Fruit fly (Drosophila melanogaster): ENCODE measurements around the gene ics.

The ics gene

DNA sequence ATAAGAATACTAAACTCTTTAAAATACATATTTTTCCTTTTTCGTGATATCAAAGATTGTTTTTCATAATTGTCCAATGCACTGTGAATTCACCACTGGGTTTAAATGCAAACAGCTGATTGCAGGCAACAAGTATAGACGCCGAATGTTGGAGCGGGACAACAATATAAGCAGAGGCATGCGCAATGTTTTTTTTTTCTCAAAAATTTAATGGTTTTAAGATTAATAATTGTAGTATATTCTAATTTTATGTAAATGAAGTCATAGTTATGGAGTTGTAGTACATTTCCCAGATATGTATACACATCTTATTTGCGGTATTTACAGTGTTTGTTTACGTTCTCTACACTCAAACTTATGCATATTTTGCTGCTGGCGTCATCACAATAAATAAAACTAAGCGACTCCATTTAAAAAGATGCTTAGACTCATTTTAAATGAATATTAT, 1.9 kb downstream of the ics start (continued):
- TF ChIP-seq Sox14 (GFP tag; optimal IDR thresholded peaks at IDR 0.05) = no peak
- no peak for TF ChIP-seq Hr39 (GFP tag; optimal IDR thresholded peaks at IDR 0.05)
- no peak for TF ChIP-seq eg (GFP tag; IDR thresholded peaks at IDR 0.05)
- peak; percentile 19 for TF ChIP-seq Eip93F (GFP tag; optimal IDR thresholded peaks at IDR 0.05)
- no peak for TF ChIP-seq CG15336 (GFP tag; IDR thresholded peaks at IDR 0.05)
- TF ChIP-seq CG32006 (GFP tag; optimal IDR thresholded peaks at IDR 0.05) = no peak
- no peak for TF ChIP-seq cyc (GFP tag; optimal IDR thresholded peaks at IDR 0.05)
- TF ChIP-seq CG10631 (GFP tag; optimal IDR thresholded peaks at IDR 0.05) = no peak
- no peak for TF ChIP-seq achi (GFP tag; optimal IDR thresholded peaks at IDR 0.05)
- TF ChIP-seq Sox15 (GFP tag; optimal IDR thresholded peaks at IDR 0.05) = no peak
- no peak for TF ChIP-seq CG6854 (GFP tag; optimal IDR thresholded peaks at IDR 0.05)
- no peak for TF ChIP-seq esn (GFP tag; optimal IDR thresholded peaks at IDR 0.05)
- TF ChIP-seq Hr4 (GFP tag; optimal IDR thresholded peaks at IDR 0.05) = no peak
- TF ChIP-seq Met (GFP tag; optimal IDR thresholded peaks at IDR 0.05) = peak; percentile 42
- TF ChIP-seq Gug (GFP tag; IDR thresholded peaks at IDR 0.05) = no peak
- TF ChIP-seq spab (GFP tag; optimal IDR thresholded peaks at IDR 0.05) = no peak
- TF ChIP-seq Blimp-1 (GFP tag; optimal IDR thresholded peaks at IDR 0.05) = no peak
- no peak for TF ChIP-seq dac (GFP tag; optimal IDR thresholded peaks at IDR 0.05)
- TF ChIP-seq acj6 (GFP tag; optimal IDR thresholded peaks at IDR 0.05) = no peak
- no peak for TF ChIP-seq Eip75B (GFP tag; optimal IDR thresholded peaks at IDR 0.05)
- TF ChIP-seq CG6163 (GFP tag; IDR thresholded peaks at IDR 0.05) = no peak

DNA sequence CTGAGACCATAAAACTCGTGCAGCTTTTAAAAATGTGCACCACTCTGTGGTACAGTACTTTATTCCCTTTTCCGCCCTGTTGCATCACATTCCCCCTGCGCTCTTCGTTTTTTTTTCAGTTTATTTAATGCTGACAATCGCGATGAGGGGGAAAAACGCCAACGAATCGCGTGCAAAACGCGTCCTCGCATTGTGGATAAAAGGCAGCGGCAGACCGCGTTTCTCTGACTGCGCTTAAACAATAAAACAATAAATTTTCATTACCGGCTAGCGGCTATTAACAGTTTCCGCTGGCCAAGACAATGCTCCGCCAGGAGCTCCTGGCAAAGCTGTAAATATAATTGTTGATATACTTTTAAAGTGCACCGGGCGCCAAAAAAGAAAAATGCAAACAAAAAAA, 12.5 kb downstream of the ics start:
- TF ChIP-seq CG9139 (GFP tag; optimal IDR thresholded peaks at IDR 0.05) (no peak), fkh (GFP tag; optimal IDR thresholded peaks at IDR 0.05) (no peak), CG3919 (GFP tag; optimal IDR thresholded peaks at IDR 0.05) (no peak), svp (GFP tag) (no peak), CG32006 (GFP tag; optimal IDR thresholded peaks at IDR 0.05) (no peak), ss (GFP tag; optimal IDR thresholded peaks at IDR 0.05) (no peak), CG1621 (tag; optimal IDR thresholded peaks at IDR 0.05) (no peak)

DNA sequence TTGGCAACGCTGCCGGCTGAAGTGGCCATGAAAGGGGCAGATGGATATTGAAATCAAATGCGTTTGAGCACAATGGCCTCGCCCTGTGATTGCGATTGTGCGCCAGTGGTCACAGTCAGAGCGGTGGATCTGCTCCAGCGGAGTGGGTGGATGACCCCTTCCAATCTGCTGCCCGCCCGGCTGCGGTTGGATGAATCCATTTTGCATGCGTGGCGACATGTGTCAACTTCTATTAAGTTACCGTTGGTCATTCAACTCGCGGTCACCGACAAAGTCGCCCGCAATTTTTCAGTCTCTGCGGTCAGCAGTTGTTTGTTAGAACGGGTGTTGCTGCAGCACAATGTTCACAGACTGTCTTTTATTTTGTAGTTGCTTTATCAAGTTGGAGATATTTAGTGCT, 26.8 kb downstream of the ics start:
- TF ChIP-seq spab (GFP tag; optimal IDR thresholded peaks at IDR 0.05) = no peak

DNA sequence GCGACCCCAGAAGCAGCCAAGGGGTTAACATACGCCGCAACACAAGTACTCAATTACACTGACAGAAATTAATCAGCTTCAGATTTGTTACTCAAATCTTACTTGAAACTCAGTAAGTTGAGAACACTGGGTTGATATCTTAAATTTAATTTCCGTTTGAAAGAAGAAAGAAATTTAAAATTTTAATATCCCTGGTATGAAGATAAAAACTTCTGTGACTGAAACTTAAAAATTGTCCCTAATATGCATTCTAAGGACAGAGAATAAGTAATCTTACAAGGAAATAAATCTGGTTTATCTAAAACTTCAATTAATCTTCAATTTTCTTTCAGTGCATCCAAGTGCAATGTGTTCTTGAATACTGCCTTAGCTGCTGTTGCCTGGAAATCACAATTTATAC, 28.7 kb downstream of the ics start:
- peak; percentile 50 for TF ChIP-seq cyc (GFP tag; optimal IDR thresholded peaks at IDR 0.05)
- TF ChIP-seq CG11294 (GFP tag; IDR thresholded peaks at IDR 0.05) = peak; percentile 11; the same call in 1 of the 2 replicates
- peak; percentile 68 for TF ChIP-seq CG8119 (GFP tag; IDR thresholded peaks at IDR 0.05)
- TF ChIP-seq esn (GFP tag; optimal IDR thresholded peaks at IDR 0.05) = peak; percentile 69
- TF ChIP-seq ss (GFP tag; optimal IDR thresholded peaks at IDR 0.05) = peak; percentile 24 to 67
- TF ChIP-seq dsx (GFP tag; optimal IDR thresholded peaks at IDR 0.05; ENCODE audit: poor library complexity, severe bottlenecking) = peak; percentile 74
- peak; percentile 36 for TF ChIP-seq CG31627 (GFP tag; optimal IDR thresholded peaks at IDR 0.05)
- peak; percentile 77 for TF ChIP-seq Ets96B (tag; optimal IDR thresholded peaks at IDR 0.05)
- TF ChIP-seq CG6808 (GFP tag; optimal IDR thresholded peaks at IDR 0.05) = peak; percentile 62
- no peak for TF ChIP-seq vri (GFP tag; optimal IDR thresholded peaks at IDR 0.05)
- peak; percentile 67 for TF ChIP-seq topi (GFP tag; optimal IDR thresholded peaks at IDR 0.05)
- TF ChIP-seq Hr39 (GFP tag; optimal IDR thresholded peaks at IDR 0.05) = peak; percentile 60
- no peak for TF ChIP-seq CG1621 (tag; optimal IDR thresholded peaks at IDR 0.05)
- TF ChIP-seq Eip75B (GFP tag; optimal IDR thresholded peaks at IDR 0.05) = peak; percentile 72
- TF ChIP-seq CG8632 (GFP tag; optimal IDR thresholded peaks at IDR 0.05) = peak; percentile 24
- TF ChIP-seq CG6276 (GFP tag; optimal IDR thresholded peaks at IDR 0.05) = peak; percentile 59
- TF ChIP-seq Hr38 (GFP tag; optimal IDR thresholded peaks at IDR 0.05) = no peak
- peak; percentile 71 for TF ChIP-seq CG3919 (GFP tag; optimal IDR thresholded peaks at IDR 0.05)
- TF ChIP-seq eg (GFP tag; IDR thresholded peaks at IDR 0.05) = peak; percentile 32; the same call in 1 of the 3 replicates
- TF ChIP-seq CG32006 (GFP tag; optimal IDR thresholded peaks at IDR 0.05) = peak; percentile 75
- peak; percentile 59 for TF ChIP-seq Sox14 (GFP tag; optimal IDR thresholded peaks at IDR 0.05)
- TF ChIP-seq Eip93F (GFP tag; optimal IDR thresholded peaks at IDR 0.05) = no peak
- peak; percentile 69 for TF ChIP-seq achi (GFP tag; optimal IDR thresholded peaks at IDR 0.05)
- TF ChIP-seq CG6163 (GFP tag; IDR thresholded peaks at IDR 0.05) = 0 out of 3 replicates have a peak, but pooled peaks have one; percentile 34
- TF ChIP-seq lz (GFP tag; optimal IDR thresholded peaks at IDR 0.05) = peak; percentile 51
- TF ChIP-seq CG34406 (GFP tag; optimal IDR thresholded peaks at IDR 0.05) = peak; percentile 53
- no peak for TF ChIP-seq Sox15 (GFP tag; optimal IDR thresholded peaks at IDR 0.05)
- peak; percentile 29 for TF ChIP-seq CG11902 (GFP tag; optimal IDR thresholded peaks at IDR 0.05)
- TF ChIP-seq Ets21C (GFP tag; optimal IDR thresholded peaks at IDR 0.05) = peak; percentile 15
- TF ChIP-seq Sox102F (GFP tag; optimal IDR thresholded peaks at IDR 0.05) = peak; percentile 41
- peak; percentile 7 to 72 for TF ChIP-seq salr (GFP tag; optimal IDR thresholded peaks at IDR 0.05)

Measured in whole organism, prepupa.